Worm (Caenorhabditis elegans) whole organism, L4/young adult: Measurements from ENCODE around the gene xtr-2.
"Not testable (repeated sequence)": the region's sequence is repeated elsewhere in the genome, so short reads cannot be mapped to it uniquely, and the experiment has no call there.

Experiments used
- W03F9.2 ChIP-seq: fragments of 150-350 bp; optimal IDR thresholded peaks from 2 replicates; lab custom pipeline; 2014; ENCODE audit warnings: missing biosample characterization, missing genetic modification characterization
- dao-5 ChIP-seq: sonication (generic microtip); optimal IDR thresholded peaks from 2 replicates; lab custom pipeline; 2016; ENCODE audit warnings: missing genotype, missing genetic modification characterization, moderate library complexity, missing compliant biosample characterization
- him-1 ChIP-seq: sonication (generic microtip); optimal IDR thresholded peaks from 2 replicates; lab custom pipeline; 2016; ENCODE audit warnings: missing genotype, missing genetic modification reagents, missing genetic modification characterization, missing compliant biosample characterization

xtr-2 gene

ce11 chrX:12302755-12303154 lies 12.6 kb upstream of the xtr-2 start, which contains the start of gene dot-1.3:
Gene dot-1.3, minus strand, starts transcription at chrX:12302855.
- TF ChIP-seq him-1 (tag; lab: Kevin White, UChicago); dao-5 (tag; lab: Kevin White, UChicago); W03F9.2: not testable (repeated sequence)

DNA sequence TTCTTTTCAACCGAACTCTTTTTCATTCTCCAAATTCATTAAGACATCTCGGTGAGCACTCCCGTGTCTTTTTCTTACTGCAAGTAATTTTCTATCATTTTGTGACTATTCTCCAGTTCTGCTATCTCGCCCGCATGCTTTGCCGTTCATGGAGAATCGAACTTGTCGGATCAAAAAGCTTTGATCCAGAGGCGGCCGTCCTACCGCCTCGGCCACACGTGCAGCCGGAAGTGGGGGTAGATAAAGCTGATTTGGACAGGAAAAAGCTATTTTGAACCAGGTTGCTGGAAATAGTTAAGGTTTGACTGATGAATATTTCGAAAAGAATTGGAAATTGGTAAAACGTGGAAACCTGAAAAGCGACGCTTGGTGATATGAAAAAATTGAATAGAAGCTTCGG lies 11.1 kb upstream of the xtr-2 start:
- TF ChIP-seq dao-5 (tag; lab: Kevin White, UChicago) (no peak), W03F9.2 (no peak), him-1 (tag; lab: Kevin White, UChicago) (no peak)

ce11 chrX:12306565-12306964 lies 8.8 kb upstream of the xtr-2 start, which contains the start of gene phf-32:
Gene phf-32, plus strand, starts transcription at chrX:12306865.
- TF ChIP-seq dao-5 (tag; lab: Kevin White, UChicago) = no peak

DNA sequence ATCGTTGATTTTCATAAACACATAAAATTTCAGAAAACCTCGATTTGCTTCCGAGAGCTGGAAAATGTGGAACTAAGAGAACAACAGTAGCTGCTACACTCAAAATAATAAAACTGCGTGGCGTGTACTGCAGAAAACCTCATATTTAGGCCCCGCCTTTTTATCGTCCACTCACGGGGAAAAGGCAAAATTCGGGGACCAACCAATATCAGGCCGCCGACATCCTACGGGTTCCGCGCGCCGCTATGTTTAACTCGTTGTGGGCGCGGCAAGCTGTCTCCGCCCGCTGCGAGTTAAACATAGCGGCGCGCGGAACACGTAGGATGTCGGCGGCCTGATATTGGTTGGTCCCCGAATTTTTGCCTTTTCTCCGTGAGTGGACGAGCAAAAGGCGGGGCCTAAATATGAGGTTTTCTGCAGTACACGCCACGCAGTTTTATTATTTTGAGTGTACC lies 7.3 kb upstream of the xtr-2 start, which contains the start of gene F17A2.16:
Gene F17A2.16, plus strand, starts transcription at position 405 of the 455 bp plus-strand sequence.
- not testable (repeated sequence) for TF ChIP-seq dao-5 (tag; lab: Kevin White, UChicago); him-1 (tag; lab: Kevin White, UChicago); W03F9.2

- no peak for TF ChIP-seq him-1 (tag; lab: Kevin White, UChicago)
- TF ChIP-seq W03F9.2 = no peak
- no peak for TF ChIP-seq dao-5 (tag; lab: Kevin White, UChicago)
Observed at ce11 chrX:12313779-12314178, 1.6 kb upstream of the xtr-2 start.

ce11 chrX:12314395-12314794 lies 973 bp upstream of the xtr-2 start:
- TF ChIP-seq dao-5 (tag; lab: Kevin White, UChicago) (no peak), him-1 (tag; lab: Kevin White, UChicago) (no peak), W03F9.2 (no peak)

DNA sequence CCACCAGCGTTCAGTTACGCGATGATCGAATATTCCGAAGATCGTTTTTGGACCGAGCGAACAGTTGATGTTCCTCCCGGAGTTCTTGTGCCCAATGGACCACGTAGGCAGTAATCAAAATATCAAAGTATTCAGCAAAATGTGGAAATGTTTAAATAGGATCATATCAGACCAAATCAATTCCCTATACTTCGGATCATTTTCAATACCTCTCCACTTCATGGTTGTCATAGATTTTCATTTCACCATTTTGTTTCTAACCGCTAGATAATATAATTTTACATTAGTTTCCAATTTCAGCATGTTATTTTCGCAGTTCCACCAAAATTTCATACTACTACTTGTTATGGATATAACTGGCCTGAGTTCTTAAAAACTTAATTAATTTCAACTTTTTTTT lies 2.2 kb downstream of the xtr-2 start:
- TF ChIP-seq him-1 (tag; lab: Kevin White, UChicago) (no peak), dao-5 (tag; lab: Kevin White, UChicago) (no peak), W03F9.2 (no peak)

ce11 chrX:12320737-12321136 lies 5.4 kb downstream of the xtr-2 start, which contains the start of gene ceh-40:
Gene ceh-40, minus strand, starts transcription at chrX:12320777.
- TF ChIP-seq him-1 (tag; lab: Kevin White, UChicago) (no peak), W03F9.2 (no peak), dao-5 (tag; lab: Kevin White, UChicago) (no peak)

ce11 chrX:12321357-12321756 lies 6.0 kb downstream of the xtr-2 start, which contains the start of gene F17A2.13:
Gene F17A2.13, plus strand, starts transcription at chrX:12321657.
- TF ChIP-seq him-1 (tag; lab: Kevin White, UChicago) (no peak), dao-5 (tag; lab: Kevin White, UChicago) (no peak), W03F9.2 (no peak)

DNA sequence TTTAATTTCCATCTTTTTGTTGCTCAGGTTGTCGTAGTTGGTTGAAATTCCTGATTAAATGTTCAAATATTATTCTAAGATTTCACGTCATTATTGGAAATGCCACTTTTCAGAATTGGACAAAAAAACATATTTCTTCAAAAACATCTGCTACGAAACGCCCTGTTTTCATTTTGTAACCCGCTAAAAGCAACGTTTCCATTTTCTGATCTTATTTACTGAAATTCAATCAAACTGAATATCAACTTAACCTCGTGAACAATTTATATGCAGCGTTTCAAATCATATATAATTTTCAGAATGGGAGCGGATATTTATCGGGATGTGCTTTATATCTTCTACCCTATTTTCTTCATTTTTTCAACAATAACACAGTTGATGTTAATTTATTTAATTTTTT lies 8.1 kb downstream of the xtr-2 start, which contains the start of gene srd-40:
Gene srd-40, plus strand, starts transcription at position 301 of the 400 bp plus-strand sequence.
- TF ChIP-seq W03F9.2 = no peak
- TF ChIP-seq him-1 (tag; lab: Kevin White, UChicago) = no peak
- TF ChIP-seq dao-5 (tag; lab: Kevin White, UChicago) = no peak

ce11 chrX:12326424-12326823 lies 11.1 kb downstream of the xtr-2 start, which contains the start of gene srd-41:
Gene srd-41, plus strand, starts transcription at chrX:12326724.
- TF ChIP-seq W03F9.2 (no peak), him-1 (tag; lab: Kevin White, UChicago) (no peak), dao-5 (tag; lab: Kevin White, UChicago) (no peak)

- TF ChIP-seq W03F9.2 (no peak), him-1 (tag; lab: Kevin White, UChicago) (no peak), dao-5 (tag; lab: Kevin White, UChicago) (no peak)
Observed at ce11 chrX:12328676-12329075, 13.3 kb downstream of the xtr-2 start, which contains the start of gene srd-45. Gene srd-45, plus strand, starts transcription at chrX:12328976.

DNA sequence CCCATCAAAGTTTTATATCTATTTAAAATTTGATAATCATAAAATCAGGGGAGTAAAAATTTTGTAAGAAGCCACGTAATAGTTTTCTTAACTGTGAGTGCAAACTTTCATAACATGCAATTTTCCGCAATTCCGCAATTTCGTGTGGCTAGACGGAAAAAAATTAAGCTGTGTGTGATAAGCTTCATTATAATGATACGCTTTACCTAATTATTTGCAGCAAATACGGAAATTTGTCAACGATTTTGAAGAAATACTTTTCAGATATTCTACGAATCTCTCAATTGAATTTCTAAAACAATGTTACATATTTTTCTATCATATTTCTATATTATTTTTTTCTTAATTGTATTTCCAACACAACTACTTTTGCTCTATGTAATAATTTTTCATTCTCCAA lies 16.4 kb downstream of the xtr-2 start, which contains the start of gene srd-46:
Gene srd-46, plus strand, starts transcription at position 301 of the 400 bp plus-strand sequence.
- no peak for TF ChIP-seq dao-5 (tag; lab: Kevin White, UChicago)
- TF ChIP-seq him-1 (tag; lab: Kevin White, UChicago) = no peak
- no peak for TF ChIP-seq W03F9.2

- TF ChIP-seq W03F9.2 = no peak
- TF ChIP-seq him-1 (tag; lab: Kevin White, UChicago) = no peak
- no peak for TF ChIP-seq dao-5 (tag; lab: Kevin White, UChicago)
Observed at ce11 chrX:12333479-12333878, 18.1 kb downstream of the xtr-2 start, which contains the start of gene srd-47. Gene srd-47, plus strand, starts transcription at chrX:12333642.

DNA sequence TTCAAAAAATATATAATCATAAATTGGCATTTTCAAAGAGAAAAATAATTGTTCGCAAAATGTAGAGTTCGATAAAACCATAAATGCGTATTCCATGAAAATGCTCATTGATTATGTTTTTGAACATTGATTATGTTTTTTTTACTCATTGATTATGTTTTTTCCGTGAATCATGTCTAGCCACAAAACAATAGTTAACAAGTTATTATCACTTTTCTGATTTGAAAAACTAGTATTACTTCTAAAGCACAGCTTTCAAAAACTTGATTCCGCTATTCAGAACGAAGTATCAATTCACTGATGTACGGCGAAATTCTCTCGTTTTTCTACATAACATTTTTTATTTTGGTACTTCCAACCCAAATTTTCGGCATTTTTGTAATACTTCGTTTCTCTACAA lies 20.4 kb downstream of the xtr-2 start, which contains the start of gene srd-48:
Gene srd-48, plus strand, starts transcription at position 301 of the 400 bp plus-strand sequence.
- TF ChIP-seq him-1 (tag; lab: Kevin White, UChicago) (no peak), dao-5 (tag; lab: Kevin White, UChicago) (no peak), W03F9.2 (no peak)
